Worm (Caenorhabditis elegans) whole organism, young adult: Measurements from ENCODE around the gene ubq-1.

Source experiments
- cebp-1 ChIP-seq, 2 experiments: fragments of 200-800 bp in 1 of 2; sonication (Bioruptor generic) in 1 of 2; sonication (generic microtip) in 1 of 2; IDR thresholded peaks in 1 of 2; optimal IDR thresholded peaks in 1 of 2; 2 replicates each; pipeline versions ENCODE4 v1.3.6 to Lab custom; 2017 to 2022; ENCODE audit warnings: missing compliant biosample characterization in 2 of 2, missing genetic modification characterization in 2 of 2, mild to moderate bottlenecking in 1 of 2, missing genetic modification reagents in 1 of 2, moderate library complexity in 1 of 2
- ceh-40 ChIP-seq: fragments of 200-800 bp; sonication (Bioruptor generic); IDR thresholded peaks from 2 replicates; pipeline ENCODE4 v1.3.6; 2022; ENCODE audit warnings: missing genetic modification characterization, missing compliant biosample characterization
- ceh-58 ChIP-seq: fragments of 200-800 bp; sonication (Bioruptor generic); IDR thresholded peaks from 2 replicates; pipeline ENCODE4 v1.3.6; 2022; ENCODE audit warnings: missing genetic modification characterization, missing compliant biosample characterization
- efl-1 ChIP-seq: fragments of 150-350 bp; optimal IDR thresholded peaks from 2 replicates; lab custom pipeline; 2014; ENCODE audit warnings: missing biosample characterization, missing genetic modification reagents, missing genetic modification characterization
- nhr-27 ChIP-seq: fragments of 200-800 bp; sonication (Bioruptor generic); optimal IDR thresholded peaks from 2 replicates; lab custom pipeline; 2018; ENCODE audit warnings: mild to moderate bottlenecking, missing genetic modification characterization, moderate library complexity, missing compliant biosample characterization
- unc-62 ChIP-seq: fragments of 150-350 bp; optimal IDR thresholded peaks from 2 replicates; lab custom pipeline; 2014; ENCODE audit warnings: missing biosample characterization, missing genetic modification reagents, missing genetic modification characterization
- xnd-1 ChIP-seq: sonication (generic microtip); optimal IDR thresholded peaks from 2 replicates; lab custom pipeline; 2016; ENCODE audit warnings: missing genotype, missing genetic modification reagents, missing genetic modification characterization, missing compliant biosample characterization

DNA sequence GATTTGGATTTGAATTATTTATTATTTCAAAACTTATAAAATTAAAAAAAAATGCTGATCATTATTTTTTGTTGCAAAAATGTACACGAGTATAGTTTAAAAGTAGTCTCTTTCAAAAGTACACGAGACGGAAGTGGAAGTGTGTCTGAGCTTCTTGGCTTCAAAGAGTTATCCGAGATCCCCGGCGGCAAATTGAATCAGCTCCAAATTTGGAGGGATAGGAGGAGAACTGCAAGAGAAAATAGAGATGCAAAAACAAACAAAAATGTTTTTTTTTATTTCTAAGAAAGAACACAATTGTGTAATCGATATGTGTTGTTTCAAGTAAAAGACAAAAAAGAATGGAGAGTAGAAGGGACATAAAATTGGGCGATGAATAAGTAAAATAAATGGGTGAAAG lies 37.5 kb upstream of the ubq-1 start:
- TF ChIP-seq nhr-27 (tag; lab: Kevin White, UChicago) (no peak), ceh-58 (no peak), cebp-1 (GFP tag; IDR thresholded peaks at IDR 0.05; lab: Robert Waterston, UW) (no peak), cebp-1 (tag; optimal IDR thresholded peaks at IDR 0.05; lab: Kevin White, UChicago) (no peak), ceh-40 (no peak), xnd-1 (tag; lab: Kevin White, UChicago) (no peak), unc-62 (GFP tag; lab: Kevin White, UChicago) (no peak), efl-1 (no peak)
